Fruit fly (Drosophila melanogaster) whole organism, pupa: ENCODE results near the gene CG10472.

Experiments
- CG10348 ChIP-seq: fragments of 200-800 bp; sonication (Bioruptor generic); IDR thresholded peaks from 2 replicates; pipeline ENCODE4 v1.3.6; 2022; ENCODE audit warnings: missing biosample characterization, missing genetic modification characterization
- CG12605 ChIP-seq: fragments of 200-800 bp; sonication (Bioruptor generic); IDR thresholded peaks from 2 replicates; pipeline ENCODE4 v1.3.6; 2022; ENCODE audit warnings: missing biosample characterization, missing genetic modification characterization
- CG13204 ChIP-seq: fragments of 200-800 bp; sonication (Bioruptor generic); optimal IDR thresholded peaks from 2 replicates; lab custom pipeline; 2018; ENCODE audit warnings: missing biosample characterization, mild to moderate bottlenecking, missing genetic modification characterization, moderate library complexity
- CG14655 ChIP-seq: fragments of 200-800 bp; sonication (Bioruptor generic); optimal IDR thresholded peaks from 3 replicates; lab custom pipeline; 2017; ENCODE audit warnings: mild to moderate bottlenecking, missing biosample characterization, missing genetic modification reagents, missing genetic modification characterization
- CG15710 ChIP-seq: fragments of 200-800 bp; sonication (Bioruptor generic); optimal IDR thresholded peaks from 2 replicates; lab custom pipeline; 2018; ENCODE audit warnings: missing biosample characterization, mild to moderate bottlenecking, missing genetic modification characterization, moderate library complexity
- CG17806 ChIP-seq: fragments of 200-800 bp; sonication (Bioruptor generic); optimal IDR thresholded peaks from 2 replicates; lab custom pipeline; 2018; ENCODE audit warnings: missing biosample characterization, mild to moderate bottlenecking, missing genetic modification characterization, moderate library complexity
- CG32121 ChIP-seq: fragments of 200-800 bp; sonication (Bioruptor generic); IDR thresholded peaks from 2 replicates; pipeline ENCODE4 v1.3.6; 2022; ENCODE audit warnings: missing biosample characterization, missing genetic modification characterization
- CG34367 ChIP-seq: fragments of 200-800 bp; sonication (Bioruptor generic); optimal IDR thresholded peaks from 2 replicates; lab custom pipeline; 2018; ENCODE audit warnings: missing biosample characterization, mild to moderate bottlenecking, missing genetic modification characterization
- CG4496 ChIP-seq: fragments of 200-800 bp; sonication (Bioruptor generic); IDR thresholded peaks from 3 replicates; pipeline ENCODE4 v1.3.6; 2022; ENCODE audit warnings: missing biosample characterization, missing genetic modification characterization
- CG8159 ChIP-seq: fragments of 200-800 bp; sonication (Bioruptor generic); optimal IDR thresholded peaks from 3 replicates; lab custom pipeline; 2018; ENCODE audit warnings: missing biosample characterization, mild to moderate bottlenecking, missing genetic modification characterization, moderate library complexity
- CG8301 ChIP-seq: fragments of 200-800 bp; sonication (Bioruptor generic); optimal IDR thresholded peaks from 2 replicates; lab custom pipeline; 2018; ENCODE audit warnings: missing biosample characterization, mild to moderate bottlenecking, missing genetic modification characterization
- CG9948 ChIP-seq: fragments of 200-800 bp; sonication (Bioruptor generic); optimal IDR thresholded peaks from 2 replicates; lab custom pipeline; 2018; ENCODE audit warnings: missing biosample characterization, mild to moderate bottlenecking, missing genetic modification characterization, moderate library complexity
- D1 ChIP-seq: fragments of 200-800 bp; sonication (Bioruptor generic); optimal IDR thresholded peaks from 2 replicates; lab custom pipeline; 2018; ENCODE audit warnings: missing biosample characterization, mild to moderate bottlenecking, missing genetic modification characterization, moderate library complexity
- EcR ChIP-seq: fragments of 200-800 bp; sonication (Bioruptor generic); optimal IDR thresholded peaks from 3 replicates; lab custom pipeline; 2019; ENCODE audit warnings: missing biosample characterization, missing genetic modification characterization, mild to moderate bottlenecking, moderate library complexity, missing genetic modification reagents
- Ets98B ChIP-seq: fragments of 200-800 bp; sonication (Bioruptor generic); IDR thresholded peaks from 2 replicates; pipeline ENCODE4 v1.3.6; 2022; ENCODE audit warnings: missing biosample characterization, missing genetic modification characterization
- Pif1A ChIP-seq: fragments of 200-800 bp; sonication (Bioruptor generic); optimal IDR thresholded peaks from 3 replicates; lab custom pipeline; 2016; ENCODE audit warnings: missing biosample characterization, missing genetic modification characterization
- Pif1B ChIP-seq: fragments of 200-800 bp; sonication (Bioruptor generic); optimal IDR thresholded peaks from 3 replicates; lab custom pipeline; 2016; ENCODE audit warnings: missing biosample characterization, missing genetic modification characterization
- Snoo ChIP-seq: fragments of 200-800 bp; sonication (Bioruptor generic); optimal IDR thresholded peaks from 3 replicates; lab custom pipeline; 2017; ENCODE audit warnings: missing biosample characterization, mild to moderate bottlenecking, missing genetic modification characterization, inconsistent platforms
- fd96Ca ChIP-seq: fragments of 200-800 bp; sonication (Bioruptor generic); IDR thresholded peaks from 3 replicates; pipeline ENCODE4 v1.3.6; 2022; ENCODE audit warnings: missing biosample characterization, missing genetic modification characterization
- gl ChIP-seq: fragments of 200-800 bp; sonication (Bioruptor generic); optimal IDR thresholded peaks from 2 replicates; lab custom pipeline; 2018; ENCODE audit warnings: missing biosample characterization, mild to moderate bottlenecking, missing genetic modification characterization
- rn ChIP-seq: fragments of 200-800 bp; sonication (Bioruptor generic); IDR thresholded peaks from 2 replicates; pipeline ENCODE4 v1.3.6; 2022; ENCODE audit warnings: missing biosample characterization, missing genetic modification characterization

CG10472 gene

DNA sequence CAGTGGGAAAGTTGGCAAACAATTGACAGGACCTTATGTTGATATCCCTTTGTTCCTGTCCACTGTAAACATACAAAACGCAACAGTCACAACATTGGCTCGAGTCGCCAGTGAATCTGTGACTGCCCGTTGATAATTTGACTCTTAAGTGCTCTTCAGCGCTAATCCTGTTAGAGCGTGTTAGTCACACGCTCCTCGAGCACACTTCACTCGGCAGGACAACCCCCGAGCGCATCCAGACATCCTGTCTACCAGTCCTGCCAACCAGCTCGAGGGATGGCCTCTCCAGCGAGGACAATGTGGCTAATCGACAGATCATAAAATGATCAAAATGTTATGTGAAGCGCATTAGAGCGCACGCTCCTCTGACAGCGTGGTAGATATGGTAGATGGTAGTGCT lies 41.8 kb upstream of the CG10472 start:
- TF ChIP-seq Snoo (tag; lab: Kevin White, UChicago) (no peak), CG12605 (GFP tag; lab: Robert Waterston, UW) (no peak), Pif1B (no peak), CG17806 (tag; lab: Kevin White, UChicago) (no peak), Ets98B (GFP tag; lab: Robert Waterston, UW) (no peak), CG8159 (tag; lab: Kevin White, UChicago) (no peak), Pif1A (GFP tag; lab: Kevin White, UChicago) (no peak), EcR (GFP tag; lab: Kevin White, UChicago) (no peak), D1 (tag; lab: Kevin White, UChicago) (no peak), CG4496 (GFP tag; lab: Robert Waterston, UW) (no peak), CG15710 (tag; lab: Kevin White, UChicago) (no peak), CG14655 (GFP tag; lab: Kevin White, UChicago) (no peak), CG13204 (GFP tag; lab: Kevin White, UChicago) (no peak), fd96Ca (no peak), CG8301 (tag; lab: Kevin White, UChicago) (no peak), CG10348 (no peak), gl (no peak)

DNA sequence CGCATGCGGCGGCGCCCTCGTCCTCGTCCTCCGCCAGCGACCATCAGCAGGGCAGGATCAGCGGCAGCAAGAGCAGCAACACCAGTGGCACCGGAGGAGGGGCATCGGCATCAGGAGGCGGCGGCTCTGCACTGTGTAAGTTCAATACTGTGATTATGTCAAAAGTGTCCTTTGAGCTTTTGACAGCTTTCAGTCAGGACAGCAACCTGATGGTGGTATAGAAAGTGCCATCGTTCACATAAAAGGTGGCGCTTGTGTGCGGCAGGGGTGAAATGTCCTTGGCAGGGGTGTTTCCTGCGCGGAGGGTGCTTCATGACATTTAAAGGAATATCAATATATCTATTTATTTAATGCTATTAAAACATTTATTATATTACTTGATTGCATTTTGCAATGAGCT lies 40.9 kb upstream of the CG10472 start:
- no peak for TF ChIP-seq CG13204 (GFP tag; lab: Kevin White, UChicago)
- TF ChIP-seq Pif1B: no peak
- TF ChIP-seq CG8159 (tag; lab: Kevin White, UChicago): no peak
- no peak for TF ChIP-seq CG4496 (GFP tag; lab: Robert Waterston, UW)
- TF ChIP-seq CG8301 (tag; lab: Kevin White, UChicago): no peak
- no peak for TF ChIP-seq rn (GFP tag; lab: Robert Waterston, UW)
- TF ChIP-seq D1 (tag; lab: Kevin White, UChicago): no peak
- TF ChIP-seq CG10348: no peak
- no peak for TF ChIP-seq EcR (GFP tag; lab: Kevin White, UChicago)
- TF ChIP-seq Ets98B (GFP tag; lab: Robert Waterston, UW): no peak
- no peak for TF ChIP-seq CG12605 (GFP tag; lab: Robert Waterston, UW)
- no peak for TF ChIP-seq Pif1A (GFP tag; lab: Kevin White, UChicago)
- TF ChIP-seq CG32121 (GFP tag; lab: Robert Waterston, UW): no peak
- TF ChIP-seq Snoo (tag; lab: Kevin White, UChicago): no peak
- no peak for TF ChIP-seq CG15710 (tag; lab: Kevin White, UChicago)

DNA sequence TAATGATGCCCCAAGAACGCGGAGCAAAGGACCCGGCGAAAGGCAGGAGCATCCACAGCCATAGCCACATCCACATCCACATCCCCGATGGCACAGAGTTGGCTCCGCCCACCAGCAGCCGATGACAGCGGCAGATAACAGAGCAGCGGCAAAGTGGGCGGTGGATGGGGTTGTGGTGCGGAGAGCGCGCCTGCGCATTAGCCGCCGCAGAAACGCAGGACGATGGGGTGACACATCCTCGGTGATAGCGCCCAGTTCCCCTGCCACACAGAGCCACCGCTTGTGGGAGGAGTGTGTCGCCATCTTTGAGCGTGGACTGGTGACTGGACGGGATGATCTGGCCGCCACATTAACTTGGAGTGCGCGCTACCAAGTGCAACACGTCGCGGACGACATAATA lies 34.6 kb upstream of the CG10472 start, which contains the start of gene Ets65A:
Gene Ets65A (plus strand): TSS at position 348 of the 400 bp plus-strand sequence.
- TF ChIP-seq CG4496 (GFP tag; lab: Robert Waterston, UW) (no peak), CG14655 (GFP tag; lab: Kevin White, UChicago) (no peak), Ets98B (GFP tag; lab: Robert Waterston, UW) (no peak), CG10348 (no peak), CG8159 (tag; lab: Kevin White, UChicago) (no peak), D1 (tag; lab: Kevin White, UChicago) (no peak), fd96Ca (no peak), Pif1A (GFP tag; lab: Kevin White, UChicago) (no peak), CG13204 (GFP tag; lab: Kevin White, UChicago) (no peak), CG17806 (tag; lab: Kevin White, UChicago) (no peak), Snoo (tag; lab: Kevin White, UChicago) (no peak), CG8301 (tag; lab: Kevin White, UChicago) (no peak), rn (GFP tag; lab: Robert Waterston, UW) (no peak), CG34367 (tag; lab: Kevin White, UChicago) (no peak), EcR (GFP tag; lab: Kevin White, UChicago) (no peak), CG9948 (no peak), CG32121 (GFP tag; lab: Robert Waterston, UW) (no peak), gl (no peak), CG12605 (GFP tag; lab: Robert Waterston, UW) (no peak), CG15710 (tag; lab: Kevin White, UChicago) (no peak)
- TF ChIP-seq, all 21 proteins: peak for 0

DNA sequence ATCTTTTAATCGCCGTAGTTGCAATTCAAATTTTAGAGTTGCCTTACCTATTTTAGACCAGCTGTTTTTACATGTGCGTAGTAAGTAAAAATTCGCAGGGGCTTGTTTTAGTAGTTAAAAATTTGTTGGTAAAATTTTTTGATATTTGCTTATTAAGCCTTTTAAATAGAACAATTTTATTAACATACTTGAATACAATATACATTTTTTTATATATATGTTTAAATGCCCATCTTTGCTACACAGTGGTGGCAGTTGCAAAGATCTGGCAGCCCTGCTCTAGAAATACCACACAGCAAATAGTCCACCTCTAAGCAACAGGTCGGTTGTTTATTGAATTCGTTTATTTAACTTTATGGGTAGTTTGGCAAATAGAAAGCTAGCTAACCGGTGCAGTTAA lies 32.0 kb upstream of the CG10472 start, which contains the start of the genes CG10467 and loj:
Gene CG10467 (minus strand): TSS at position 51 of the 400 bp plus-strand sequence.
Gene loj (plus strand): TSS at position 291 of the 400 bp plus-strand sequence.
- TF ChIP-seq CG10348: peak; percentile 87
- peak; percentile 85 for TF ChIP-seq CG34367 (tag; lab: Kevin White, UChicago)
- TF ChIP-seq gl: peak; percentile 37
- no peak for TF ChIP-seq EcR (GFP tag; lab: Kevin White, UChicago)
- TF ChIP-seq CG4496 (GFP tag; lab: Robert Waterston, UW): peak; percentile 96
- TF ChIP-seq CG9948: peak; percentile 94
- TF ChIP-seq Pif1B: peak; percentile 72
- peak; percentile 78 for TF ChIP-seq D1 (tag; lab: Kevin White, UChicago)
- peak; percentile 95 for TF ChIP-seq rn (GFP tag; lab: Robert Waterston, UW)
- peak; percentile 81 for TF ChIP-seq CG12605 (GFP tag; lab: Robert Waterston, UW)
- TF ChIP-seq CG8159 (tag; lab: Kevin White, UChicago): peak; percentile 91
- peak; percentile 87 for TF ChIP-seq fd96Ca
- peak; percentile 86 for TF ChIP-seq CG32121 (GFP tag; lab: Robert Waterston, UW)
- peak; percentile 88 for TF ChIP-seq Ets98B (GFP tag; lab: Robert Waterston, UW)
- TF ChIP-seq CG8301 (tag; lab: Kevin White, UChicago): peak; percentile 82
- peak; percentile 86 for TF ChIP-seq Snoo (tag; lab: Kevin White, UChicago)
- TF ChIP-seq CG17806 (tag; lab: Kevin White, UChicago): peak; percentile 94
- peak; percentile 88 for TF ChIP-seq CG15710 (tag; lab: Kevin White, UChicago)
- no peak for TF ChIP-seq CG13204 (GFP tag; lab: Kevin White, UChicago)
- peak; percentile 74 for TF ChIP-seq Pif1A (GFP tag; lab: Kevin White, UChicago)
- TF ChIP-seq CG14655 (GFP tag; lab: Kevin White, UChicago): peak; percentile 88

DNA sequence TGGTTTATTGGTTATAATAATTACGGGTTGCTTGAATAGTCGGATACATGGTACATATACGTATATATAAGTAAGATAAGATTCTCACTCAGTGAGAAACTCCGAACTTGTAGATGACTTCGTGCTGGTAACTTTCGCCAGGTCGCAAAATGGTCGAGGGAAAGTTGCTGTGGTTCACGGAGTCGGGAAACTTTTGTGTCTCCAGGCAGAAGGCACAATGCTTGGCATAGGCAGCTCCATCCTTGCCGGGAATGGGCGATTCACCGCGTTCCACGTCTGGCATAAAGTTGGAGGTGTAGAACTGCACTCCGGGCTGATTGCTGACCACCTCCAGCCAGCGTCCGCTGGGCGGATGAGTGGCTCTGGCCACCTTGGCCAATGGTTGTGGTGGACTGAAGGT lies 30.5 kb upstream of the CG10472 start, which contains the start of gene CG10469:
Gene CG10469 (minus strand): TSS at position 101 of the 400 bp plus-strand sequence.
- no peak for TF ChIP-seq gl
- TF ChIP-seq EcR (GFP tag; lab: Kevin White, UChicago): no peak
- no peak for TF ChIP-seq CG10348
- no peak for TF ChIP-seq CG4496 (GFP tag; lab: Robert Waterston, UW)
- no peak for TF ChIP-seq Snoo (tag; lab: Kevin White, UChicago)
- TF ChIP-seq fd96Ca: no peak
- TF ChIP-seq CG8301 (tag; lab: Kevin White, UChicago): no peak
- no peak for TF ChIP-seq CG12605 (GFP tag; lab: Robert Waterston, UW)
- no peak for TF ChIP-seq CG14655 (GFP tag; lab: Kevin White, UChicago)
- no peak for TF ChIP-seq CG13204 (GFP tag; lab: Kevin White, UChicago)
- TF ChIP-seq D1 (tag; lab: Kevin White, UChicago): no peak
- no peak for TF ChIP-seq Pif1B
